Fruit fly (Drosophila melanogaster) S2 (cell line): Measurements from ENCODE around the gene Sfp24Bd.

Experiments
- CG8478 ChIP-seq: fragments of >200 bp; optimal IDR thresholded peaks from 2 replicates; lab custom pipeline; 2018
- CTCF ChIP-seq, 2 experiments: fragments of >200 bp; optimal IDR thresholded peaks; 2 replicates each; lab custom pipeline; 2018

DNA sequence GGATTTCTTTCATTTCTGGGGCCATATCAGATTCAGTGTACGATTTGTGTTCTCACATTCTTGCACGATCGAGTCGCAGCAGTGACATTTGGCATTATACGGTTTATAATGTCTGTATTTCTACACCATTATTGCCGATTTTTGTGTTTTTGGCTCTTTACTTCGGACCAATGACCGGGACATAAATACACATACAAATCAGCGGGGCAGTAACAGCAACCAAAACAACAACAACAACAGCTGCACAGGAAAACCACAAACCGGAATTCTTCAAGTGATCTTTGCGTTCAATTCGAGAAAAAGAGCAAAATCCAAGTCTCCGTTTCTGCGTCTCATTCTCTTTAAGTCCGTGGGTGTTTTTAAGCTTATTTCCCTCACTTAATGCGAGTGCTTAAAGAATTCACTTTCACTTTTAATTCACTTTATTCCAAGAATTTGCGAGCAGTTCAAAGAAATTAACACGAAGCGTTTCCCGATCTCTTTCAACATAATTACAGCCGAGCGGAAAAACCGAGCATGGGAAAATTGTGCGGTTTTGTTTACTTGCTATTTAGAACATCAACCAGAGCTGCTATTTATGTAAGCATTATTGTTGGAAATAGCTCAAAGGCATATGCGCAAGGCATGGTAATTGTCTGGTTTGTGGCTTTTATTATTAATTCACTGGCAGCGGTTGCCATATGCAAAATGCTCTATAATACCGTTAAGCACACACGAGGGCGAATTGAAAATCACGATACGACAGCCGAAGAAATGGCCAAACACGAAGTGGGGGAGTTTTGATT, 37.5 kb downstream of the Sfp24Bd start:
- TF ChIP-seq CG8478 (lab: Kevin White, UChicago): no peak
- TF ChIP-seq CTCF (optimal IDR thresholded peaks at IDR 0.05; lab: Kevin White, UChicago): no peak
